Fruit fly (Drosophila melanogaster): ENCODE results near the gene CG17991.

- TF ChIP-seq CG8478 (optimal IDR thresholded peaks at IDR 0.05): no peak
- TF ChIP-seq CTCF (optimal IDR thresholded peaks at IDR 0.05): no peak
Measured at dm6 chr3R:27223012-27223411, 18.1 kb upstream of the CG17991 start.

Measured in S2 (cell line).